Fruit fly (Drosophila melanogaster): ENCODE results near the gene CG32603.
A peak's percentile ranks its signal among the peaks of the same experiment; 100 is the strongest.

Gene CG32603

dm6 chrX:14233843-14234337 lies 49.5 kb downstream of the CG32603 start, which contains the start of gene CG42271 (continued):
- TF ChIP-seq chif (GFP tag; optimal IDR thresholded peaks at IDR 0.05) (no peak), CG42726 (GFP tag; IDR thresholded peaks at IDR 0.05; ENCODE audit: partially characterized antibody) (peak; percentile 40; the same call in 1 of the 2 replicates), CG9609 (GFP tag; optimal IDR thresholded peaks at IDR 0.05) (no peak), al (GFP tag; IDR thresholded peaks at IDR 0.05) (0 out of 2 replicates have a peak, but pooled peaks have one; percentile 30), lmd (GFP tag; IDR thresholded peaks at IDR 0.05) (peak; percentile 23; the same call in 1 of the 2 replicates), CG15696 (tag; optimal IDR thresholded peaks at IDR 0.05) (peak; percentile 55), lilli (GFP tag; optimal IDR thresholded peaks at IDR 0.05) (peak; percentile 8), CG1602 (GFP tag; optimal IDR thresholded peaks at IDR 0.05) (peak; percentile 12), CG8388 (GFP tag; optimal IDR thresholded peaks at IDR 0.05) (peak; percentile 29), Oli (tag; optimal IDR thresholded peaks at IDR 0.05) (peak; percentile 7), CG16863 (GFP tag; optimal IDR thresholded peaks at IDR 0.05) (no peak), CG9437 (GFP tag; optimal IDR thresholded peaks at IDR 0.05) (peak; percentile 38), Oaz (GFP tag; IDR thresholded peaks at IDR 0.05) (no peak), ato (GFP tag; IDR thresholded peaks at IDR 0.05; ENCODE audit: partially characterized antibody) (peak; percentile 74), MESR4 (GFP tag; optimal IDR thresholded peaks at IDR 0.05) (peak; percentile 91), Jarid2 (GFP tag; optimal IDR thresholded peaks at IDR 0.05) (no peak), Bgb (GFP tag; IDR thresholded peaks at IDR 0.05; ENCODE audit: partially characterized antibody) (peak; percentile 85), CG2116 (GFP tag; optimal IDR thresholded peaks at IDR 0.05) (peak; percentile 60), nerfin-2 (GFP tag; IDR thresholded peaks at IDR 0.05; ENCODE audit: partially characterized antibody) (peak; percentile 79), ci (GFP tag; IDR thresholded peaks at IDR 0.05) (0 out of 3 replicates have a peak, but pooled peaks have one; percentile 9), abd-A (tag; optimal IDR thresholded peaks at IDR 0.05) (no peak), dati (GFP tag; IDR thresholded peaks at IDR 0.05) (no peak), CG34224 (GFP tag; IDR thresholded peaks at IDR 0.05; ENCODE audit: partially characterized antibody) (peak; percentile 94), Vsx1 (GFP tag; optimal IDR thresholded peaks at IDR 0.05) (peak; percentile 36), BtbVII (GFP tag; optimal IDR thresholded peaks at IDR 0.05) (peak; percentile 3)

dm6 chrX:14234468-14234867 lies 50.1 kb downstream of the CG32603 start:
- TF ChIP-seq Neu2 (GFP tag; optimal IDR thresholded peaks at IDR 0.05; ENCODE audit: borderline replicate concordance) (no peak), CG10654 (GFP tag; optimal IDR thresholded peaks at IDR 0.05) (no peak), CG30020 (tag; optimal IDR thresholded peaks at IDR 0.05) (no peak), CG10431 (GFP tag; optimal IDR thresholded peaks at IDR 0.05) (peak; percentile 49), NFAT (GFP tag; IDR thresholded peaks at IDR 0.05) (no peak), ap (GFP tag; IDR thresholded peaks at IDR 0.05) (no peak), usp (GFP tag; optimal IDR thresholded peaks at IDR 0.05) (no peak), CG9876 (GFP tag; optimal IDR thresholded peaks at IDR 0.05) (no peak), unpg (GFP tag; optimal IDR thresholded peaks at IDR 0.05) (peak; percentile 35), Nf-YC (tag; optimal IDR thresholded peaks at IDR 0.05) (no peak), CG7987 (GFP tag; optimal IDR thresholded peaks at IDR 0.05) (no peak), Fer1 (GFP tag; optimal IDR thresholded peaks at IDR 0.05) (no peak), CG7372 (GFP tag; IDR thresholded peaks at IDR 0.05) (no peak), gt (GFP tag; IDR thresholded peaks at IDR 0.05) (no peak), CG17385 (GFP tag; optimal IDR thresholded peaks at IDR 0.05) (peak; percentile 41), CG17612 (GFP tag; IDR thresholded peaks at IDR 0.05) (no peak), CG34376 (GFP tag; optimal IDR thresholded peaks at IDR 0.05) (peak; percentile 11), zfh1 (GFP tag; IDR thresholded peaks at IDR 0.05) (no peak), zen (tag; optimal IDR thresholded peaks at IDR 0.05) (no peak), ham (GFP tag; IDR thresholded peaks at IDR 0.05) (no peak), Dbx (GFP tag; IDR thresholded peaks at IDR 0.05) (no peak), CG11085 (GFP tag; IDR thresholded peaks at IDR 0.05) (no peak), CG8359 (GFP tag; optimal IDR thresholded peaks at IDR 0.05; ENCODE audit: borderline replicate concordance) (no peak), CG4282 (GFP tag; optimal IDR thresholded peaks at IDR 0.05) (no peak), CG18011 (GFP tag; optimal IDR thresholded peaks at IDR 0.05) (no peak), Hr51 (GFP tag; optimal IDR thresholded peaks at IDR 0.05) (no peak)
